Worm (Caenorhabditis elegans) whole organism, mixed stage, embryonic: ENCODE measurements around the gene ccdc-149.
A peak's percentile ranks its signal among the peaks of the same experiment; 100 is the strongest.

Experiments
- M03D4.4 ChIP-seq: sonication (generic microtip); optimal IDR thresholded peaks from 2 replicates; lab custom pipeline; 2017; ENCODE audit warnings: mild to moderate bottlenecking, missing genetic modification characterization, missing compliant biosample characterization
- blmp-1 ChIP-seq: fragments of 150-350 bp; optimal IDR thresholded peaks from 2 replicates; lab custom pipeline; 2014; ENCODE audit warnings: missing biosample characterization, missing genetic modification characterization
- ceh-39 ChIP-seq: fragments of 150-350 bp; optimal IDR thresholded peaks from 2 replicates; lab custom pipeline; 2014; ENCODE audit warnings: missing biosample characterization, missing genetic modification characterization
- cnd-1 ChIP-seq: fragments of 200-800 bp; sonication (Bioruptor generic); optimal IDR thresholded peaks from 2 replicates; lab custom pipeline; 2018; ENCODE audit warnings: mild to moderate bottlenecking, missing genetic modification characterization, missing compliant biosample characterization
- ham-2 ChIP-seq: fragments of 200-800 bp; sonication (Bioruptor generic); optimal IDR thresholded peaks from 2 replicates; lab custom pipeline; 2018; ENCODE audit warnings: mild to moderate bottlenecking, missing genetic modification characterization, missing compliant biosample characterization
- lin-32 ChIP-seq: fragments of 200-800 bp; sonication (Bioruptor generic); optimal IDR thresholded peaks from 2 replicates; lab custom pipeline; 2018; ENCODE audit warnings: mild to moderate bottlenecking, missing genetic modification characterization, missing compliant biosample characterization
- mab-5 ChIP-seq: fragments of 150-350 bp; optimal IDR thresholded peaks from 2 replicates; lab custom pipeline; 2014; ENCODE audit warnings: missing biosample characterization, missing genetic modification characterization
- mep-1 ChIP-seq: fragments of 150-350 bp; optimal IDR thresholded peaks from 2 replicates; lab custom pipeline; 2017; ENCODE audit warnings: missing biosample characterization, missing genetic modification reagents, missing genetic modification characterization, inconsistent platforms
- mls-2 ChIP-seq: sonication (generic microtip); optimal IDR thresholded peaks from 2 replicates; lab custom pipeline; 2016; ENCODE audit warnings: mild to moderate bottlenecking, missing genetic modification characterization, moderate library complexity, missing compliant biosample characterization
- nhr-2 ChIP-seq: fragments of 150-350 bp; optimal IDR thresholded peaks from 2 replicates; lab custom pipeline; 2014; ENCODE audit warnings: missing biosample characterization, missing genetic modification characterization
- nhr-237 ChIP-seq: fragments of 150-350 bp; optimal IDR thresholded peaks from 2 replicates; lab custom pipeline; 2014; ENCODE audit warnings: missing biosample characterization, missing genetic modification characterization
- nhr-28 ChIP-seq: fragments of 150-350 bp; optimal IDR thresholded peaks from 2 replicates; lab custom pipeline; 2014; ENCODE audit warnings: missing biosample characterization, missing genetic modification characterization
- pha-4 ChIP-seq: fragments of 150-350 bp; optimal IDR thresholded peaks from 2 replicates; lab custom pipeline; 2018; ENCODE audit warnings: missing biosample characterization, missing genetic modification reagents, missing genetic modification characterization
- sem-2 ChIP-seq: fragments of 200-800 bp; sonication (Bioruptor generic); optimal IDR thresholded peaks from 2 replicates; lab custom pipeline; 2018; ENCODE audit warnings: mild to moderate bottlenecking, missing genetic modification characterization, missing compliant biosample characterization
- snpc-4 ChIP-seq: fragments of 150-350 bp; optimal IDR thresholded peaks from 2 replicates; lab custom pipeline; 2014; ENCODE audit warnings: missing biosample characterization, missing genetic modification characterization
- unc-120 ChIP-seq: sonication (generic microtip); optimal IDR thresholded peaks from 2 replicates; lab custom pipeline; 2017; ENCODE audit warnings: missing genetic modification characterization, missing compliant biosample characterization; ENCODE audit not compliant: poor library complexity, severe bottlenecking
- unc-39 ChIP-seq: fragments of 150-350 bp; optimal IDR thresholded peaks from 2 replicates; lab custom pipeline; 2014; ENCODE audit warnings: missing biosample characterization, missing genetic modification characterization
- unc-62 ChIP-seq: fragments of 150-350 bp; optimal IDR thresholded peaks from 2 replicates; lab custom pipeline; 2014; ENCODE audit warnings: missing biosample characterization, missing genetic modification reagents, missing genetic modification characterization
- ztf-11 ChIP-seq: fragments of 150-350 bp; optimal IDR thresholded peaks from 2 replicates; lab custom pipeline; 2014; ENCODE audit warnings: missing biosample characterization, missing genetic modification characterization

ccdc-149 gene

DNA sequence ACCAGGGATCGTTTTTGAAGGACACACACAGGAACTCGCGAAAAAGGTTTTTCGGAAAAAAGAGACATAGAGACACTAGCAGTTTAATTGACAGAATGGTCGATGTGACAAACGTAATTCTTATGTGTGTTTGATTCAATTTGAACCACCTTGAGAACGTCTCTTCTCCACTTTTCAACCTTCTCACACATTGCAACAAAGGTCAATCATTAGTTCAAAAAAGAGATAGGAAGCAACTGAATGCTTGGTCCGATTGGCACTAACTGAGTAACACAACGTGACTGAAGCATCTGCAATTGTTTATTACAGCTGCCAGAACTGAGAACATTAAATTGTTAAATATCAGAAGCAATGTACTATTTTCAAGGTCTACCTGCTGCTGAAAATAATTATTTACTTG is 49.1 kb downstream of the ccdc-149 start:
- TF ChIP-seq unc-62 (no peak), mep-1 (tag; lab: Kevin White, UChicago) (no peak), nhr-2 (no peak), lin-32 (GFP tag; lab: Kevin White, UChicago) (no peak), ceh-39 (tag; lab: Kevin White, UChicago) (no peak), nhr-237 (tag; lab: Kevin White, UChicago) (no peak), unc-120 (tag; lab: Kevin White, UChicago) (no peak), ham-2 (no peak), unc-39 (tag; lab: Kevin White, UChicago) (no peak), cnd-1 (tag; lab: Kevin White, UChicago) (no peak), M03D4.4 (no peak), sem-2 (GFP tag; lab: Kevin White, UChicago) (no peak), snpc-4 (no peak), ztf-11 (tag; lab: Kevin White, UChicago) (no peak), nhr-28 (tag; lab: Kevin White, UChicago) (no peak)
- TF ChIP-seq, all 35 proteins: peak for 0

DNA sequence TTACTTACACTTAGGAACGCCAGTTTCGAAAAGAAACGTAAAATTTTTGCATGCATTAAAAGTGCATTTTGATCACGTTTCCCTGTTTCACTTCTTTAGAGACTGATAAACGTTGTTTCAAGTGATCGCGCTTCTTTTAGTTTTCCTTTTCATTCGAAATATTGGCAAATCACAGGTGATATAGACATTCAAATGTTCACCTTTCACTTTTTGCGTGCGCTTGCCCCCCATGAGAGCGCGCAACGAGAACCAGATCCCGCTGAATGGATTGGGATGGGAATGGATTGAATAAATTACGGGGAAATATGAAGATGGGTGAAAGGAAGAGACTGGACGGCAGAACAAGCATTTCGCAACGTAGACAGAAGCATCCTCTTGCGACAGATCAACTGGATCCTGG is 49.7 kb downstream of the ccdc-149 start:
- peak; percentile 2 for TF ChIP-seq nhr-237 (tag; lab: Kevin White, UChicago)
- no peak for TF ChIP-seq sem-2 (GFP tag; lab: Kevin White, UChicago)
- no peak for TF ChIP-seq snpc-4
- peak; percentile 77 for TF ChIP-seq blmp-1 (tag; lab: Kevin White, UChicago)
- no peak for TF ChIP-seq pha-4 (tag; lab: Kevin White, UChicago)
- no peak for TF ChIP-seq mab-5 (tag; lab: Kevin White, UChicago)
- no peak for TF ChIP-seq mls-2 (tag; lab: Kevin White, UChicago)
- TF ChIP-seq, all 35 proteins: peak for 2
